Fruit fly (Drosophila melanogaster) whole organism, prepupa: ENCODE results near the gene CG16989.

Experiments used
- CG10631 ChIP-seq: fragments of 200-800 bp; sonication (Bioruptor generic); optimal IDR thresholded peaks from 2 replicates; lab custom pipeline; 2016; ENCODE audit warnings: missing biosample characterization, missing genetic modification characterization
- CG1621 ChIP-seq: fragments of 200-800 bp; sonication (Bioruptor generic); optimal IDR thresholded peaks from 3 replicates; lab custom pipeline; 2018; ENCODE audit warnings: missing biosample characterization, mild to moderate bottlenecking, missing genetic modification characterization
- CG16779 ChIP-seq: fragments of 200-800 bp; sonication (Bioruptor generic); optimal IDR thresholded peaks from 3 replicates; lab custom pipeline; 2017; ENCODE audit warnings: missing biosample characterization, mild to moderate bottlenecking, missing genetic modification characterization
- CG6854 ChIP-seq: fragments of 200-800 bp; sonication (Bioruptor generic); optimal IDR thresholded peaks from 2 replicates; lab custom pipeline; 2017; ENCODE audit warnings: missing biosample characterization, mild to moderate bottlenecking, missing genetic modification characterization
- Eip75B ChIP-seq: fragments of 200-800 bp; sonication (Bioruptor generic); optimal IDR thresholded peaks from 3 replicates; lab custom pipeline; 2016; ENCODE audit warnings: missing biosample characterization, missing genetic modification characterization
- Ets21C ChIP-seq: fragments of 200-800 bp; sonication (Bioruptor generic); optimal IDR thresholded peaks from 3 replicates; lab custom pipeline; 2016; ENCODE audit warnings: missing biosample characterization, missing genetic modification characterization
- Gug ChIP-seq: fragments of 200-800 bp; sonication (Bioruptor generic); IDR thresholded peaks from 2 replicates; pipeline ENCODE4 v1.3.6; 2022; ENCODE audit warnings: missing biosample characterization, missing genetic modification characterization
- Lpt ChIP-seq: fragments of 200-800 bp; sonication (Bioruptor generic); optimal IDR thresholded peaks from 3 replicates; lab custom pipeline; 2016; ENCODE audit warnings: missing biosample characterization, missing genetic modification characterization
- dsx ChIP-seq: fragments of 200-800 bp; optimal IDR thresholded peaks from 3 replicates; lab custom pipeline; 2019; ENCODE audit warnings: missing biosample characterization, mild to moderate bottlenecking, missing genetic modification characterization, moderate library complexity; ENCODE audit not compliant: poor library complexity, severe bottlenecking
- eg ChIP-seq: fragments of 200-800 bp; sonication (Bioruptor generic); IDR thresholded peaks from 3 replicates; pipeline ENCODE4 v1.3.6; 2022; ENCODE audit warnings: missing biosample characterization, missing genetic modification characterization
- topi ChIP-seq: fragments of 200-800 bp; sonication (Bioruptor generic); optimal IDR thresholded peaks from 3 replicates; lab custom pipeline; 2016; ENCODE audit warnings: missing biosample characterization, missing genetic modification characterization
- vri ChIP-seq: fragments of 200-800 bp; sonication (Bioruptor generic); optimal IDR thresholded peaks from 3 replicates; lab custom pipeline; 2016; ENCODE audit warnings: missing biosample characterization, mild to moderate bottlenecking, missing genetic modification characterization

dm6 chrX:804821-805220 lies 11.9 kb downstream of the CG16989 start, which contains the start of gene CG13358:
- TF ChIP-seq vri (GFP tag; lab: Kevin White, UChicago) (no peak), dsx (no peak), eg (GFP tag; lab: Robert Waterston, UW) (no peak), CG16779 (tag; lab: Kevin White, UChicago) (no peak), CG10631 (GFP tag; lab: Kevin White, UChicago) (no peak), Eip75B (no peak), Gug (GFP tag; lab: Robert Waterston, UW) (no peak), Lpt (no peak), CG6854 (GFP tag; lab: Kevin White, UChicago) (no peak), CG1621 (tag; lab: Kevin White, UChicago) (no peak), Ets21C (GFP tag; lab: Kevin White, UChicago) (no peak), topi (GFP tag; lab: Kevin White, UChicago) (no peak)
